Worm (Caenorhabditis elegans): ENCODE results near the gene C17E7.4.

C17E7.4 gene

ce11 chrV:3870359-3870758 lies 22.3 kb upstream of the C17E7.4 start (continued):
- TF ChIP-seq nhr-85 (tag) (no peak), ztf-11 (tag; optimal IDR thresholded peaks at IDR 0.05) (no peak), sox-4 (tag; optimal IDR thresholded peaks at IDR 0.05) (peak; percentile 89), mep-1 (tag; optimal IDR thresholded peaks at IDR 0.05) (peak; percentile 8), egl-13 (tag; optimal IDR thresholded peaks at IDR 0.05) (no peak), nhr-12 (tag; optimal IDR thresholded peaks at IDR 0.05) (no peak), mab-9 (GFP tag; IDR thresholded peaks at IDR 0.05) (no peak), efl-1 (optimal IDR thresholded peaks at IDR 0.05) (no peak), efl-1 (GFP tag; optimal IDR thresholded peaks at IDR 0.05 in 1 of 2) (no peak), lir-3 (tag; optimal IDR thresholded peaks at IDR 0.05; ENCODE audit: poor library complexity) (no peak), grh-1 (GFP tag; IDR thresholded peaks at IDR 0.05) (no peak), nhr-237 (tag; optimal IDR thresholded peaks at IDR 0.05) (no peak), nhr-71 (tag; optimal IDR thresholded peaks at IDR 0.05) (peak; percentile 91), efl-3 (GFP tag; optimal IDR thresholded peaks at IDR 0.05) (no peak), tbx-2 (tag; optimal IDR thresholded peaks at IDR 0.05) (no peak), fos-1 (tag; optimal IDR thresholded peaks at IDR 0.05) (peak; percentile 70), snpc-4 (tag; optimal IDR thresholded peaks at IDR 0.05) (no peak), skn-1 (tag; optimal IDR thresholded peaks at IDR 0.05) (no peak), lin-13 (GFP tag; optimal IDR thresholded peaks at IDR 0.05) (no peak), elt-2 (tag; optimal IDR thresholded peaks at IDR 0.05) (no peak), xbp-1 (tag; optimal IDR thresholded peaks at IDR 0.05) (peak; percentile 18), unc-130 (tag; optimal IDR thresholded peaks at IDR 0.05) (no peak), lsy-2 (tag; optimal IDR thresholded peaks at IDR 0.05) (peak in 1 of 2 experiments; percentile 53), nhr-20 (tag; optimal IDR thresholded peaks at IDR 0.05) (peak; percentile 62), aha-1 (tag; optimal IDR thresholded peaks at IDR 0.05) (no peak), elt-3 (tag; optimal IDR thresholded peaks at IDR 0.05) (no peak), nhr-28 (tag; optimal IDR thresholded peaks at IDR 0.05) (no peak), nhr-47 (tag; optimal IDR thresholded peaks at IDR 0.05) (peak; percentile 90), nhr-84 (tag; optimal IDR thresholded peaks at IDR 0.05) (no peak), ets-5 (GFP tag; IDR thresholded peaks at IDR 0.05) (no peak), hpl-2 (GFP tag; optimal IDR thresholded peaks at IDR 0.05) (no peak), unc-62 (GFP tag; optimal IDR thresholded peaks at IDR 0.05) (no peak), nhr-76 (tag; optimal IDR thresholded peaks at IDR 0.05) (no peak), blmp-1 (tag; optimal IDR thresholded peaks at IDR 0.05) (no peak), nhr-19 (GFP tag; conservative IDR thresholded peaks at IDR 0.05) (no peak), alr-1 (tag; optimal IDR thresholded peaks at IDR 0.05; ENCODE audit: borderline replicate concordance) (no peak), mef-2 (tag; optimal IDR thresholded peaks at IDR 0.05) (peak; percentile 48), ztf-4 (tag; optimal IDR thresholded peaks at IDR 0.05) (peak; percentile 63), ceh-82 (tag; optimal IDR thresholded peaks at IDR 0.05) (no peak), nhr-11 (tag; optimal IDR thresholded peaks at IDR 0.05) (peak; percentile 76), sup-37 (GFP tag; optimal IDR thresholded peaks at IDR 0.05) (no peak), ama-1 (optimal IDR thresholded peaks at IDR 0.05) (no peak), ceh-8 (GFP tag; optimal IDR thresholded peaks at IDR 0.05) (peak; percentile 10), ceh-88 (GFP tag; IDR thresholded peaks at IDR 0.05) (no peak), ceh-63 (GFP tag; optimal IDR thresholded peaks at IDR 0.05) (no peak), isw-1 (GFP tag; IDR thresholded peaks at IDR 0.05) (no peak), lin-35 (GFP tag; optimal IDR thresholded peaks at IDR 0.05) (no peak)
